Fruit fly (Drosophila melanogaster) whole organism, embryonic: ENCODE data around the gene mmy.
A peak's percentile ranks its signal among the peaks of the same experiment; 100 is the strongest.

Experiments
- ATbp ChIP-seq: fragments of 200-800 bp; sonication (Bioruptor generic); optimal IDR thresholded peaks from 2 replicates; lab custom pipeline; 2017; ENCODE audit warnings: missing biosample characterization, mild to moderate bottlenecking, missing genetic modification characterization, missing genetic modification reagents
- Atf6 ChIP-seq: fragments of 200-800 bp; sonication (Bioruptor generic); IDR thresholded peaks from 2 replicates; pipeline ENCODE4 v1.3.6; 2022; ENCODE audit warnings: missing biosample characterization, missing genetic modification characterization
- C15 ChIP-seq: fragments of 200-800 bp; sonication (Bioruptor generic); IDR thresholded peaks from 3 replicates; pipeline ENCODE4 v1.3.6; 2022; ENCODE audit warnings: missing biosample characterization, missing genetic modification characterization
- CG10147 ChIP-seq: fragments of 200-800 bp; sonication (Bioruptor generic); optimal IDR thresholded peaks from 2 replicates; lab custom pipeline; 2019; ENCODE audit warnings: missing biosample characterization, mild to moderate bottlenecking, missing genetic modification characterization, moderate library complexity
- CG10209 ChIP-seq: fragments of 200-800 bp; sonication (Bioruptor generic); optimal IDR thresholded peaks from 3 replicates; lab custom pipeline; 2017; ENCODE audit warnings: missing biosample characterization, mild to moderate bottlenecking, missing genetic modification characterization, missing genetic modification reagents
- CG11560 ChIP-seq: fragments of 200-800 bp; sonication (Bioruptor generic); IDR thresholded peaks from 3 replicates; pipeline ENCODE4 v1.3.6; 2022; ENCODE audit warnings: missing biosample characterization, missing genetic modification characterization
- CG12219 ChIP-seq: fragments of 200-800 bp; sonication (Bioruptor generic); optimal IDR thresholded peaks from 3 replicates; lab custom pipeline; 2018; ENCODE audit warnings: missing biosample characterization, mild to moderate bottlenecking, missing genetic modification characterization
- CG12744 ChIP-seq: fragments of 200-800 bp; sonication (Bioruptor generic); optimal IDR thresholded peaks from 2 replicates; lab custom pipeline; 2016; ENCODE audit warnings: missing biosample characterization, missing genetic modification characterization
- CG13287 ChIP-seq: fragments of 200-800 bp; sonication (Bioruptor generic); IDR thresholded peaks from 2 replicates; pipeline ENCODE4 v1.3.6; 2022; ENCODE audit warnings: missing biosample characterization, missing genetic modification characterization; ENCODE audit not compliant: partially characterized antibody
- CG14710 ChIP-seq: fragments of 200-800 bp; sonication (Bioruptor generic); optimal IDR thresholded peaks from 3 replicates; lab custom pipeline; 2019; ENCODE audit warnings: missing biosample characterization, mild to moderate bottlenecking, missing genetic modification characterization, moderate library complexity
- CG14965 ChIP-seq: fragments of 200-800 bp; sonication (Bioruptor generic); optimal IDR thresholded peaks from 2 replicates; lab custom pipeline; 2016; ENCODE audit warnings: missing biosample characterization, missing genetic modification characterization, borderline replicate concordance
- CG2678 ChIP-seq: fragments of 200-800 bp; sonication (Bioruptor generic); optimal IDR thresholded peaks from 3 replicates; lab custom pipeline; 2019; ENCODE audit warnings: missing biosample characterization, mild to moderate bottlenecking, missing genetic modification characterization, moderate library complexity
- CG2712 ChIP-seq: fragments of 200-800 bp; optimal IDR thresholded peaks from 3 replicates; lab custom pipeline; 2019; ENCODE audit warnings: missing biosample characterization, mild to moderate bottlenecking, missing genetic modification characterization, moderate library complexity
- CG31388 ChIP-seq: fragments of 200-800 bp; sonication (Bioruptor generic); optimal IDR thresholded peaks from 2 replicates; lab custom pipeline; 2016; ENCODE audit warnings: missing biosample characterization, missing genetic modification characterization
- CG33557 ChIP-seq: fragments of 200-800 bp; sonication (Bioruptor generic); optimal IDR thresholded peaks from 2 replicates; lab custom pipeline; 2019; ENCODE audit warnings: missing biosample characterization, mild to moderate bottlenecking, missing genetic modification characterization, moderate library complexity
- CG6683 ChIP-seq: fragments of 200-800 bp; sonication (Bioruptor generic); optimal IDR thresholded peaks from 2 replicates; lab custom pipeline; 2017; ENCODE audit warnings: missing biosample characterization, mild to moderate bottlenecking, missing genetic modification characterization, missing genetic modification reagents
- CG7963 ChIP-seq: fragments of 200-800 bp; sonication (Bioruptor generic); IDR thresholded peaks from 3 replicates; pipeline ENCODE4 v1.3.6; 2022; ENCODE audit warnings: missing biosample characterization, missing genetic modification characterization; ENCODE audit not compliant: partially characterized antibody
- CG8765 ChIP-seq: fragments of 200-800 bp; sonication (Bioruptor generic); IDR thresholded peaks from 2 replicates; pipeline ENCODE4 v1.3.6; 2022; ENCODE audit warnings: missing biosample characterization, missing genetic modification characterization
- CG9817 ChIP-seq: fragments of 200-800 bp; sonication (Bioruptor generic); optimal IDR thresholded peaks from 2 replicates; lab custom pipeline; 2018; ENCODE audit warnings: missing biosample characterization, mild to moderate bottlenecking, missing genetic modification characterization, moderate library complexity
- CHES-1-like ChIP-seq: fragments of 200-800 bp; sonication (Bioruptor generic); optimal IDR thresholded peaks from 2 replicates; lab custom pipeline; 2016; ENCODE audit warnings: missing biosample characterization, missing genetic modification characterization
- CkIIα-i1 ChIP-seq: fragments of 200-800 bp; sonication (Bioruptor generic); IDR thresholded peaks from 2 replicates; pipeline ENCODE4 v1.3.6; 2022; ENCODE audit warnings: missing biosample characterization, missing genetic modification characterization
- Dll ChIP-seq: fragments of 200-800 bp; sonication (Bioruptor generic); IDR thresholded peaks from 4 replicates; pipeline ENCODE4 v1.3.6; 2022; ENCODE audit warnings: missing biosample characterization, missing genetic modification characterization; ENCODE audit not compliant: partially characterized antibody
- Eip74EF ChIP-seq, 2 experiments: fragments of 200-800 bp in 1 of 2; fragments of >200 bp in 1 of 2; sonication (Bioruptor generic) in 1 of 2; optimal IDR thresholded peaks; 2 replicates each; lab custom pipeline; 2017 to 2019; ENCODE audit warnings: missing biosample characterization in 2 of 2, missing genetic modification characterization in 2 of 2, mild to moderate bottlenecking in 1 of 2, moderate library complexity in 1 of 2
- H2.0 ChIP-seq: fragments of 200-800 bp; sonication (Bioruptor generic); IDR thresholded peaks from 2 replicates; pipeline ENCODE4 v1.3.6; 2022; ENCODE audit warnings: missing biosample characterization, missing genetic modification characterization
- Hey ChIP-seq: fragments of 200-800 bp; sonication (Bioruptor generic); optimal IDR thresholded peaks from 3 replicates; lab custom pipeline; 2018; ENCODE audit warnings: missing biosample characterization, mild to moderate bottlenecking, missing genetic modification characterization
- MBD-R2 ChIP-seq: fragments of 200-800 bp; sonication (Bioruptor generic); IDR thresholded peaks from 2 replicates; pipeline ENCODE4 v1.3.6; 2022; ENCODE audit warnings: missing biosample characterization, missing genetic modification characterization
- Sox100B ChIP-seq: fragments of 200-800 bp; sonication (Bioruptor generic); optimal IDR thresholded peaks from 3 replicates; lab custom pipeline; 2018; ENCODE audit warnings: missing biosample characterization, mild to moderate bottlenecking, missing genetic modification characterization
- Ssrp ChIP-seq: fragments of 200-800 bp; sonication (Bioruptor generic); optimal IDR thresholded peaks from 2 replicates; lab custom pipeline; 2018; ENCODE audit warnings: missing biosample characterization, mild to moderate bottlenecking, missing genetic modification characterization, moderate library complexity
- Stat92E ChIP-seq, 3 experiments: fragments of >200 bp in 2 of 3; fragments of 200-800 bp in 1 of 3; sonication (Bioruptor generic) in 1 of 3; optimal IDR thresholded peaks; 2 replicates each; lab custom pipeline; 2017 to 2019; ENCODE audit warnings: missing biosample characterization in 3 of 3, missing genetic modification characterization in 3 of 3, mild to moderate bottlenecking in 1 of 3, moderate library complexity in 1 of 3
- Trl ChIP-seq, 3 experiments: fragments of >200 bp in 2 of 3; fragments of 200-800 bp in 1 of 3; sonication (Bioruptor generic) in 1 of 3; optimal IDR thresholded peaks; 2 replicates in 1 of 3; 3 replicates in 2 of 3; lab custom pipeline; 2016 to 2017; ENCODE audit warnings: missing biosample characterization in 1 of 3, missing genetic modification characterization in 1 of 3
- br ChIP-seq: fragments of >200 bp; optimal IDR thresholded peaks from 2 replicates; lab custom pipeline; 2017
- crc ChIP-seq: fragments of 200-800 bp; sonication (Bioruptor generic); optimal IDR thresholded peaks from 2 replicates; lab custom pipeline; 2016; ENCODE audit warnings: missing biosample characterization, missing genetic modification characterization
- esg ChIP-seq: fragments of 200-800 bp; sonication (Bioruptor generic); conservative IDR thresholded peaks from 2 replicates; pipeline ENCODE4 v1.3.6; 2022; ENCODE audit warnings: missing biosample characterization, missing genetic modification characterization
- ftz-f1 ChIP-seq: fragments of 200-800 bp; sonication (Bioruptor generic); optimal IDR thresholded peaks from 2 replicates; lab custom pipeline; 2016; ENCODE audit warnings: missing biosample characterization, missing genetic modification characterization
- fu2 ChIP-seq: fragments of 200-800 bp; sonication (Bioruptor generic); optimal IDR thresholded peaks from 2 replicates; lab custom pipeline; 2016; ENCODE audit warnings: missing biosample characterization, missing genetic modification characterization
- kay ChIP-seq: fragments of 200-800 bp; sonication (Bioruptor generic); optimal IDR thresholded peaks from 2 replicates; lab custom pipeline; 2016; ENCODE audit warnings: missing biosample characterization, missing genetic modification characterization
- lov ChIP-seq, 2 experiments: fragments of 200-800 bp in 1 of 2; fragments of >200 bp in 1 of 2; sonication (Bioruptor generic) in 1 of 2; IDR thresholded peaks in 1 of 2; optimal IDR thresholded peaks in 1 of 2; 2 replicates in 1 of 2; 3 replicates in 1 of 2; pipeline versions ENCODE4 v1.3.6 to Lab custom; 2017 to 2022; ENCODE audit warnings: missing biosample characterization in 1 of 2, missing genetic modification characterization in 1 of 2
- odd ChIP-seq: fragments of 200-800 bp; sonication (Bioruptor generic); optimal IDR thresholded peaks from 2 replicates; lab custom pipeline; 2017; ENCODE audit warnings: missing biosample characterization, mild to moderate bottlenecking, missing genetic modification characterization
- pnt ChIP-seq: fragments of 200-800 bp; sonication (Bioruptor generic); optimal IDR thresholded peaks from 3 replicates; lab custom pipeline; 2016; ENCODE audit warnings: missing biosample characterization, missing genetic modification characterization
- repo ChIP-seq: fragments of 200-800 bp; sonication (Bioruptor generic); optimal IDR thresholded peaks from 2 replicates; lab custom pipeline; 2016; ENCODE audit warnings: missing biosample characterization, missing genetic modification characterization
- sna ChIP-seq: fragments of 200-800 bp; sonication (Bioruptor generic); IDR thresholded peaks from 2 replicates; pipeline ENCODE4 v1.3.6; 2022; ENCODE audit warnings: missing biosample characterization, missing genetic modification characterization; ENCODE audit not compliant: partially characterized antibody
- sob ChIP-seq: fragments of 200-800 bp; sonication (Bioruptor generic); IDR thresholded peaks from 2 replicates; pipeline ENCODE4 v1.3.6; 2022; ENCODE audit warnings: missing biosample characterization, missing genetic modification characterization
- tna ChIP-seq: fragments of 200-800 bp; sonication (Bioruptor generic); IDR thresholded peaks from 2 replicates; pipeline ENCODE4 v1.3.6; 2022; ENCODE audit warnings: missing biosample characterization, missing genetic modification characterization; ENCODE audit not compliant: partially characterized antibody
- usp ChIP-seq: fragments of >200 bp; optimal IDR thresholded peaks from 2 replicates; lab custom pipeline; 2017; ENCODE audit warnings: missing biosample characterization, missing genetic modification characterization
- wdn ChIP-seq: fragments of 200-800 bp; sonication (Bioruptor generic); IDR thresholded peaks from 2 replicates; pipeline ENCODE4 v1.3.6; 2022; ENCODE audit warnings: missing biosample characterization, missing genetic modification characterization
- zfh1 ChIP-seq: fragments of 200-800 bp; sonication (Bioruptor generic); IDR thresholded peaks from 3 replicates; pipeline ENCODE4 v1.3.6; 2022; ENCODE audit warnings: missing biosample characterization, missing genetic modification characterization

The mmy gene

DNA sequence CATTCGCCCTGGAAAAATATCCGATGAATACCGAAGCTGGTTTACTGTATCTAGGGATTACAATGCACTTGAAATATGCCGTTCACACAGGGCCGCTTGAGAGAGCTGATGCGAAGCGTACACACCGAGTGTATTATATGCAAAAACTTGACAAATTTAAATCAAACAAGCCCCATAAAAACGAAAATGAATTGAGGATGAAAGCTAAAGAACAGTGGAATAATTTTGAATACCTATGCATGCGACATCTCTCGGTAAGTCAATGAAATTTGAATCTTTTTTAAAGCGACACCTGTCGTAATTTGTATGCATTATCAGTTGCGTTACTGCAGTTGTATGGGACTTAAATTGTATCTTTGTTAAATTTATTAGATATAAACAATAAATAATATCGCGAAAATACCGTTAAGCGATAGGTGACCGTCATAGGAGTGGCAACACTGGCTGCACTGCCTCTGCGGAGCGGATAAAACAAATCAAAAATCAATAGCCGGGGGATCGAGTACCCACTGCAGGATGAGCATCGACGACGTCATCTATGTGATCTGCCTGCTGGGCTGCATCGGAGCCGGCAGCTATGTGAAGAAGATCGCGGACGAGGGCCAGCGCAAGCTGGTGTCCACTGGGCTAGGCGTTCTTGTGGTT, 17.6 kb downstream of the mmy start, which contains the start of gene frj (continued):
- TF ChIP-seq esg (peak; percentile 56), lov (optimal IDR thresholded peaks at IDR 0.05; lab: Kevin White, UChicago) (no peak), lov (GFP tag; IDR thresholded peaks at IDR 0.05; lab: Robert Waterston, UW) (peak; percentile 47; the same call in 1 of the 3 replicates), H2.0 (GFP tag; lab: Robert Waterston, UW) (peak; percentile 56), Hey (no peak), Trl (optimal IDR thresholded peaks at IDR 0.05; lab: Kevin White, UChicago) (no peak), Trl (GFP tag; optimal IDR thresholded peaks at IDR 0.05; lab: Kevin White, UChicago) (peak; percentile 64), Dll (GFP tag; lab: Robert Waterston, UW) (peak; percentile 72), MBD-R2 (peak; percentile 56), crc (peak; percentile 29), Atf6 (GFP tag; lab: Robert Waterston, UW) (0 out of 2 replicates have a peak, but pooled peaks have one; percentile 8), fu2 (peak; percentile 53), CG6683 (GFP tag; lab: Kevin White, UChicago) (no peak), Sox100B (GFP tag; lab: Kevin White, UChicago) (no peak), CG11560 (no peak), CG12744 (peak; percentile 12), CG33557 (no peak), CG10147 (peak; percentile 50), usp (GFP tag; lab: Kevin White, UChicago) (no peak), ATbp (GFP tag; lab: Kevin White, UChicago) (peak; percentile 6), CG7963 (GFP tag; lab: Robert Waterston, UW) (no peak), CG12219 (GFP tag; lab: Kevin White, UChicago) (no peak), CG2712 (tag; lab: Kevin White, UChicago) (peak; percentile 72), br (no peak), pnt (GFP tag; lab: Kevin White, UChicago) (peak; percentile 81), CG31388 (GFP tag; lab: Kevin White, UChicago) (peak; percentile 46), CG8765 (GFP tag; lab: Robert Waterston, UW) (peak; percentile 60; the same call in 1 of the 2 replicates), CG13287 (peak; percentile 67), Ssrp (tag; lab: Kevin White, UChicago) (peak; percentile 61), Stat92E (GFP tag; optimal IDR thresholded peaks at IDR 0.05; lab: Kevin White, UChicago) (peak in 2 of 3 experiments; percentile 47 to 54), odd (no peak), CHES-1-like (GFP tag; lab: Kevin White, UChicago) (peak; percentile 71), CG14965 (GFP tag; lab: Kevin White, UChicago) (no peak), CG10209 (GFP tag; lab: Kevin White, UChicago) (peak; percentile 53), sob (peak; percentile 70), wdn (GFP tag; lab: Robert Waterston, UW) (no peak; the same call in 1 of the 2 replicates), CG14710 (tag; lab: Kevin White, UChicago) (peak; percentile 97), ftz-f1 (GFP tag; lab: Kevin White, UChicago) (no peak), CG2678 (peak; percentile 61), tna (GFP tag; lab: Robert Waterston, UW) (no peak), repo (peak; percentile 27), zfh1 (GFP tag; lab: Robert Waterston, UW) (peak; percentile 59; the same call in 2 of the 3 replicates), CkIIα-i1 (GFP tag; lab: Robert Waterston, UW) (no peak), Eip74EF (GFP tag; optimal IDR thresholded peaks at IDR 0.05; lab: Kevin White, UChicago) (peak in 1 of 2 experiments; percentile 39), C15 (no peak), kay (GFP tag; lab: Kevin White, UChicago) (no peak), sna (GFP tag; lab: Robert Waterston, UW) (peak; percentile 68), CG9817 (tag; lab: Kevin White, UChicago) (peak; percentile 62)
- TF ChIP-seq, all 482 proteins: peak for 321
